Worm (Caenorhabditis elegans) whole organism, L2 larva: Measurements from ENCODE around the gene D1044.1.

Source experiments
- C34F6.9 ChIP-seq: fragments of 150-350 bp; optimal IDR thresholded peaks from 2 replicates; lab custom pipeline; 2014; ENCODE audit warnings: missing biosample characterization, missing genetic modification characterization
- F13H6.1 ChIP-seq: sonication (generic microtip); optimal IDR thresholded peaks from 2 replicates; lab custom pipeline; 2016; ENCODE audit warnings: missing genetic modification characterization, missing compliant biosample characterization
- R02D3.7 ChIP-seq: fragments of 150-350 bp; optimal IDR thresholded peaks from 2 replicates; lab custom pipeline; 2014; ENCODE audit warnings: missing biosample characterization, missing genetic modification characterization
- Y55F3AM.14 ChIP-seq: fragments of 200-800 bp; sonication (Bioruptor generic); optimal IDR thresholded peaks from 2 replicates; lab custom pipeline; 2018; ENCODE audit warnings: mild to moderate bottlenecking, missing genetic modification characterization, missing compliant biosample characterization
- ZK546.5 ChIP-seq: sonication (generic microtip); optimal IDR thresholded peaks from 2 replicates; lab custom pipeline; 2017; ENCODE audit warnings: missing biosample characterization, missing genetic modification characterization
- alr-1 ChIP-seq: fragments of 150-350 bp; optimal IDR thresholded peaks from 2 replicates; lab custom pipeline; 2014; ENCODE audit warnings: missing biosample characterization, missing genetic modification characterization
- aly-2 ChIP-seq: fragments of 150-350 bp; optimal IDR thresholded peaks from 2 replicates; lab custom pipeline; 2014; ENCODE audit warnings: missing biosample characterization, missing genetic modification characterization
- ama-1 ChIP-seq: fragments of 150-350 bp; optimal IDR thresholded peaks from 2 replicates; lab custom pipeline; 2018; ENCODE audit warnings: inconsistent platforms
- blmp-1 ChIP-seq: sonication (generic microtip); optimal IDR thresholded peaks from 2 replicates; lab custom pipeline; 2017; ENCODE audit warnings: missing genetic modification characterization, mild to moderate bottlenecking, missing compliant biosample characterization, antibody characterized with exemption, moderate library complexity; ENCODE audit not compliant: insufficient read depth
- ceh-16 ChIP-seq: fragments of 150-350 bp; optimal IDR thresholded peaks from 2 replicates; lab custom pipeline; 2014; ENCODE audit warnings: missing biosample characterization, missing genetic modification characterization
- ceh-82 ChIP-seq: fragments of 150-350 bp; optimal IDR thresholded peaks from 2 replicates; lab custom pipeline; 2014; ENCODE audit warnings: missing biosample characterization, missing genetic modification characterization
- crh-2 ChIP-seq: sonication (generic microtip); optimal IDR thresholded peaks from 2 replicates; lab custom pipeline; 2017; ENCODE audit warnings: missing biosample characterization, missing genetic modification characterization
- dmd-4 ChIP-seq: sonication (generic microtip); optimal IDR thresholded peaks from 2 replicates; lab custom pipeline; 2017; ENCODE audit warnings: missing biosample characterization, missing genetic modification characterization
- egl-27 ChIP-seq: sonication (generic microtip); optimal IDR thresholded peaks from 3 replicates; lab custom pipeline; 2017; ENCODE audit warnings: missing biosample characterization, missing genetic modification reagents, missing genetic modification characterization
- elt-1 ChIP-seq: fragments of 150-350 bp; optimal IDR thresholded peaks from 2 replicates; lab custom pipeline; 2014; ENCODE audit warnings: missing biosample characterization, missing genetic modification characterization
- elt-3 ChIP-seq: sonication (generic microtip); optimal IDR thresholded peaks from 2 replicates; lab custom pipeline; 2017; ENCODE audit warnings: missing biosample characterization, missing genetic modification characterization
- fos-1 ChIP-seq: fragments of 150-350 bp; optimal IDR thresholded peaks from 2 replicates; lab custom pipeline; 2014; ENCODE audit warnings: missing biosample characterization, missing genetic modification characterization
- gmeb-1 ChIP-seq: fragments of 150-350 bp; optimal IDR thresholded peaks from 2 replicates; lab custom pipeline; 2014; ENCODE audit warnings: missing biosample characterization, missing genetic modification characterization
- lin-11 ChIP-seq: fragments of 150-350 bp; sonication (generic microtip); optimal IDR thresholded peaks from 2 replicates; lab custom pipeline; 2014; ENCODE audit warnings: missing biosample characterization, missing genetic modification characterization, inconsistent platforms, mixed read lengths
- lin-13 ChIP-seq: fragments of 150-350 bp; optimal IDR thresholded peaks from 2 replicates; lab custom pipeline; 2014; ENCODE audit warnings: missing biosample characterization, missing genetic modification reagents, missing genetic modification characterization
- lin-39 ChIP-seq: fragments of 150-350 bp; optimal IDR thresholded peaks from 2 replicates; lab custom pipeline; 2014; ENCODE audit warnings: missing biosample characterization, missing genetic modification reagents, missing genetic modification characterization
- lsy-2 ChIP-seq, 2 experiments: fragments of 150-350 bp in 1 of 2; sonication (generic microtip) in 1 of 2; optimal IDR thresholded peaks; 2 replicates each; lab custom pipeline; 2014 to 2017; ENCODE audit warnings: missing biosample characterization in 2 of 2, missing genetic modification characterization in 2 of 2
- mab-5 ChIP-seq: fragments of 150-350 bp; optimal IDR thresholded peaks from 2 replicates; lab custom pipeline; 2014; ENCODE audit warnings: missing biosample characterization, missing genetic modification characterization
- mbf-1 ChIP-seq: sonication (generic microtip); optimal IDR thresholded peaks from 2 replicates; lab custom pipeline; 2017; ENCODE audit warnings: missing biosample characterization, missing genetic modification characterization
- mdl-1 ChIP-seq, 2 experiments: fragments of 150-350 bp in 1 of 2; sonication (generic microtip) in 1 of 2; optimal IDR thresholded peaks; 2 replicates each; lab custom pipeline; 2017; ENCODE audit warnings: missing biosample characterization in 2 of 2, missing genetic modification characterization in 2 of 2
- nhr-10 ChIP-seq: sonication (generic microtip); optimal IDR thresholded peaks from 2 replicates; lab custom pipeline; 2017; ENCODE audit warnings: missing biosample characterization, missing genetic modification characterization
- nhr-11 ChIP-seq: fragments of 150-350 bp; optimal IDR thresholded peaks from 2 replicates; lab custom pipeline; 2014; ENCODE audit warnings: missing biosample characterization, missing genetic modification characterization
- nhr-12 ChIP-seq: fragments of 150-350 bp; optimal IDR thresholded peaks from 2 replicates; lab custom pipeline; 2014; ENCODE audit warnings: missing biosample characterization, missing genetic modification characterization
- nhr-129 ChIP-seq: fragments of 150-350 bp; optimal IDR thresholded peaks from 2 replicates; lab custom pipeline; 2014; ENCODE audit warnings: missing biosample characterization, missing genetic modification characterization
- nhr-21 ChIP-seq: fragments of 150-350 bp; optimal IDR thresholded peaks from 2 replicates; lab custom pipeline; 2014; ENCODE audit warnings: missing biosample characterization, missing genetic modification characterization
- nhr-23 ChIP-seq: fragments of 150-350 bp; optimal IDR thresholded peaks from 2 replicates; lab custom pipeline; 2014; ENCODE audit warnings: missing biosample characterization, missing genetic modification reagents, missing genetic modification characterization
- nhr-237 ChIP-seq: fragments of 150-350 bp; optimal IDR thresholded peaks from 2 replicates; lab custom pipeline; 2014; ENCODE audit warnings: missing biosample characterization, missing genetic modification characterization
- nhr-25 ChIP-seq: fragments of 150-350 bp; sonication (generic microtip); optimal IDR thresholded peaks from 3 replicates; lab custom pipeline; 2014; ENCODE audit warnings: missing biosample characterization, missing genetic modification characterization
- nhr-6 ChIP-seq: fragments of 150-350 bp; optimal IDR thresholded peaks from 2 replicates; lab custom pipeline; 2014; ENCODE audit warnings: missing biosample characterization, missing genetic modification characterization
- nhr-77 ChIP-seq: fragments of 150-350 bp; optimal IDR thresholded peaks from 2 replicates; lab custom pipeline; 2014; ENCODE audit warnings: missing biosample characterization, missing genetic modification characterization
- peb-1 ChIP-seq: fragments of 150-350 bp; optimal IDR thresholded peaks from 2 replicates; lab custom pipeline; 2014; ENCODE audit warnings: missing biosample characterization, missing genetic modification characterization
- sem-4 ChIP-seq: fragments of 150-350 bp; optimal IDR thresholded peaks from 2 replicates; lab custom pipeline; 2014; ENCODE audit warnings: missing biosample characterization, missing genetic modification reagents, missing genetic modification characterization
- skn-1 ChIP-seq: sonication (generic microtip); optimal IDR thresholded peaks from 2 replicates; lab custom pipeline; 2017; ENCODE audit warnings: missing biosample characterization, missing genetic modification characterization
- sma-3 ChIP-seq: sonication (generic microtip); optimal IDR thresholded peaks from 2 replicates; lab custom pipeline; 2016; ENCODE audit warnings: missing genetic modification reagents, missing genetic modification characterization, missing compliant biosample characterization
- sma-9 ChIP-seq, 2 experiments: fragments of 150-350 bp in 1 of 2; sonication (generic microtip) in 1 of 2; optimal IDR thresholded peaks; 2 replicates each; lab custom pipeline; 2014 to 2016; ENCODE audit warnings: missing genetic modification characterization in 2 of 2, mild to moderate bottlenecking in 1 of 2, missing biosample characterization in 1 of 2, missing compliant biosample characterization in 1 of 2, missing genetic modification reagents in 1 of 2, moderate library complexity in 1 of 2
- snpc-4 ChIP-seq: fragments of 150-350 bp; optimal IDR thresholded peaks from 2 replicates; lab custom pipeline; 2014; ENCODE audit warnings: missing biosample characterization, missing genetic modification characterization
- unc-39 ChIP-seq: fragments of 150-350 bp; optimal IDR thresholded peaks from 2 replicates; lab custom pipeline; 2014; ENCODE audit warnings: missing biosample characterization, missing genetic modification characterization
- unc-55 ChIP-seq: fragments of 150-350 bp; sonication (generic microtip); optimal IDR thresholded peaks from 3 replicates; lab custom pipeline; 2014; ENCODE audit warnings: missing biosample characterization, missing genetic modification reagents, missing genetic modification characterization
- unc-62 ChIP-seq: fragments of 150-350 bp; optimal IDR thresholded peaks from 2 replicates; lab custom pipeline; 2014; ENCODE audit warnings: missing biosample characterization, missing genetic modification reagents, missing genetic modification characterization
- zag-1 ChIP-seq: fragments of 150-350 bp; optimal IDR thresholded peaks from 2 replicates; lab custom pipeline; 2014; ENCODE audit warnings: missing biosample characterization, missing genetic modification characterization
- ztf-1 ChIP-seq: fragments of 200-800 bp; sonication (Bioruptor generic); conservative IDR thresholded peaks from 2 replicates; pipeline ENCODE4 v1.3.6; 2022; ENCODE audit warnings: missing genetic modification characterization, missing compliant biosample characterization
- ztf-11 ChIP-seq: sonication (generic microtip); optimal IDR thresholded peaks from 2 replicates; lab custom pipeline; 2017; ENCODE audit warnings: missing biosample characterization, missing genetic modification characterization
- ztf-4 ChIP-seq: fragments of 150-350 bp; optimal IDR thresholded peaks from 2 replicates; lab custom pipeline; 2014; ENCODE audit warnings: missing biosample characterization, missing genetic modification characterization

Gene D1044.1

ce11 chrIII:5503669-5504068, 40.4 kb upstream of the D1044.1 start:
- TF ChIP-seq elt-3 (tag; lab: Kevin White, UChicago), result no peak

- no peak for TF ChIP-seq ceh-82
- no peak for TF ChIP-seq elt-3 (tag; lab: Kevin White, UChicago)
- peak; percentile 30 for TF ChIP-seq F13H6.1 (tag; lab: Kevin White, UChicago)
- TF ChIP-seq unc-62 (GFP tag; lab: Kevin White, UChicago), result no peak
- peak; percentile 95 for TF ChIP-seq ama-1
- peak; percentile 74 for TF ChIP-seq unc-55 (GFP tag; lab: Kevin White, UChicago)
- no peak for TF ChIP-seq alr-1
- TF ChIP-seq nhr-10, result no peak
- TF ChIP-seq R02D3.7 (tag; lab: Kevin White, UChicago), result no peak
- no peak for TF ChIP-seq nhr-12
- no peak for TF ChIP-seq ztf-11 (tag; lab: Kevin White, UChicago)
- no peak for TF ChIP-seq sem-4 (tag; lab: Kevin White, UChicago)
- TF ChIP-seq lin-13 (GFP tag; lab: Kevin White, UChicago), result no peak
- TF ChIP-seq gmeb-1 (tag; lab: Kevin White, UChicago), result peak; percentile 51
- TF ChIP-seq zag-1 (tag; lab: Kevin White, UChicago), result no peak
- no peak for TF ChIP-seq lin-39 (tag; lab: Kevin White, UChicago)
- peak; percentile 50 for TF ChIP-seq fos-1
- peak; percentile 1 for TF ChIP-seq Y55F3AM.14 (GFP tag; lab: Kevin White, UChicago)
- no peak for TF ChIP-seq aly-2 (tag; lab: Kevin White, UChicago)
- no peak for TF ChIP-seq ztf-1 (GFP tag; lab: Robert Waterston, UW)
- no peak for TF ChIP-seq nhr-77 (tag; lab: Kevin White, UChicago)
- no peak for TF ChIP-seq lin-11 (tag; lab: Kevin White, UChicago)
- peak; percentile 3 for TF ChIP-seq egl-27 (tag; lab: Kevin White, UChicago)
- no peak for TF ChIP-seq mab-5 (tag; lab: Kevin White, UChicago)
- no peak for TF ChIP-seq nhr-237
- TF ChIP-seq nhr-23 (tag; lab: Kevin White, UChicago), result no peak
- TF ChIP-seq C34F6.9 (tag; lab: Kevin White, UChicago), result peak; percentile 96
- no peak for TF ChIP-seq dmd-4 (tag; lab: Kevin White, UChicago)
- no peak for TF ChIP-seq mdl-1 (tag; optimal IDR thresholded peaks at IDR 0.05; lab: Kevin White, UChicago)
- no peak for TF ChIP-seq mbf-1 (tag; lab: Kevin White, UChicago)
- peak; percentile 14 for TF ChIP-seq ceh-16 (tag; lab: Kevin White, UChicago)
- TF ChIP-seq snpc-4 (tag; lab: Kevin White, UChicago), result peak; percentile 16
- peak; percentile 19 to 53 for TF ChIP-seq lsy-2 (tag; optimal IDR thresholded peaks at IDR 0.05; lab: Kevin White, UChicago)
- TF ChIP-seq ZK546.5, result no peak
- TF ChIP-seq nhr-6 (tag; lab: Kevin White, UChicago), result peak; percentile 2
- peak; percentile 50 for TF ChIP-seq blmp-1 (tag; lab: Kevin White, UChicago)
- peak; percentile 55 for TF ChIP-seq nhr-21 (tag; lab: Kevin White, UChicago)
- TF ChIP-seq sma-9 (GFP tag; optimal IDR thresholded peaks at IDR 0.05; lab: Kevin White, UChicago), result peak; percentile 80
- no peak for TF ChIP-seq sma-9 (tag; optimal IDR thresholded peaks at IDR 0.05; lab: Kevin White, UChicago)
- peak; percentile 87 for TF ChIP-seq ztf-4 (tag; lab: Kevin White, UChicago)
- TF ChIP-seq elt-1, result no peak
- peak; percentile 79 for TF ChIP-seq crh-2 (tag; lab: Kevin White, UChicago)
- TF ChIP-seq unc-39, result no peak
- no peak for TF ChIP-seq nhr-11 (tag; lab: Kevin White, UChicago)
- peak; percentile 18 for TF ChIP-seq nhr-25 (tag; lab: Kevin White, UChicago)
- no peak for TF ChIP-seq skn-1 (tag; lab: Kevin White, UChicago)
- peak; percentile 81 for TF ChIP-seq nhr-129 (tag; lab: Kevin White, UChicago)
- TF ChIP-seq peb-1, result no peak
- TF ChIP-seq sma-3, result peak; percentile 6
- TF ChIP-seq, all 48 proteins: peak for 20
These were observed 39.9 kb upstream of the D1044.1 start for ce11 chrIII:5504164-5504563.
